Worm (Caenorhabditis elegans) whole organism, young adult: ENCODE measurements around the gene fbxa-64.

Experiments
- F49E8.2 ChIP-seq: sonication (generic microtip); optimal IDR thresholded peaks from 3 replicates; lab custom pipeline; 2017; ENCODE audit warnings: missing genetic modification characterization, mild to moderate bottlenecking, missing compliant biosample characterization, antibody characterized with exemption, moderate library complexity; ENCODE audit not compliant: insufficient read depth
- K11D2.4 ChIP-seq: fragments of 200-800 bp; sonication (Bioruptor generic); IDR thresholded peaks from 2 replicates; pipeline ENCODE4 v1.3.6; 2022; ENCODE audit warnings: missing genetic modification reagents, missing genetic modification characterization, missing compliant biosample characterization
- K12H6.12 ChIP-seq: fragments of 200-800 bp; sonication (Bioruptor generic); optimal IDR thresholded peaks from 2 replicates; lab custom pipeline; 2018; ENCODE audit warnings: mild to moderate bottlenecking, missing genetic modification characterization, missing compliant biosample characterization
- athp-1 ChIP-seq: sonication (generic microtip); optimal IDR thresholded peaks from 2 replicates; lab custom pipeline; 2017; ENCODE audit warnings: mild to moderate bottlenecking, missing genetic modification characterization, missing compliant biosample characterization
- ccch-3 ChIP-seq: fragments of 200-800 bp; sonication (Bioruptor generic); optimal IDR thresholded peaks from 2 replicates; lab custom pipeline; 2018; ENCODE audit warnings: mild to moderate bottlenecking, missing genetic modification characterization, missing compliant biosample characterization
- efl-1 ChIP-seq: fragments of 150-350 bp; optimal IDR thresholded peaks from 2 replicates; lab custom pipeline; 2014; ENCODE audit warnings: missing biosample characterization, missing genetic modification reagents, missing genetic modification characterization
- egl-44 ChIP-seq: fragments of 200-800 bp; sonication (Bioruptor generic); IDR thresholded peaks from 2 replicates; pipeline ENCODE4 v1.3.6; 2022; ENCODE audit warnings: missing genetic modification reagents, missing genetic modification characterization, missing compliant biosample characterization
- nfya-1 ChIP-seq: sonication (generic microtip); optimal IDR thresholded peaks from 2 replicates; lab custom pipeline; 2017; ENCODE audit warnings: antibody characterized with exemption, missing compliant biosample characterization, missing genetic modification characterization, borderline replicate concordance; ENCODE audit not compliant: insufficient read depth
- snpc-4 ChIP-seq, 5 experiments: fragments of 150-350 bp in 1 of 5; sonication (generic microtip) in 4 of 5; optimal IDR thresholded peaks; 2 replicates each; lab custom pipeline; 2014 to 2018; ENCODE audit warnings: missing genetic modification characterization in 5 of 5, missing biosample characterization in 3 of 5, antibody characterized with exemption in 2 of 5, mild to moderate bottlenecking in 2 of 5, missing compliant biosample characterization in 2 of 5, missing genotype in 2 of 5, moderate library complexity in 2 of 5, missing genetic modification reagents in 1 of 5
- unc-62 ChIP-seq: fragments of 150-350 bp; optimal IDR thresholded peaks from 2 replicates; lab custom pipeline; 2014; ENCODE audit warnings: missing biosample characterization, missing genetic modification reagents, missing genetic modification characterization
- ztf-22 ChIP-seq: fragments of 200-800 bp; sonication (Bioruptor generic); optimal IDR thresholded peaks from 2 replicates; lab custom pipeline; 2018; ENCODE audit warnings: mild to moderate bottlenecking, missing genetic modification characterization, moderate library complexity, missing compliant biosample characterization

DNA sequence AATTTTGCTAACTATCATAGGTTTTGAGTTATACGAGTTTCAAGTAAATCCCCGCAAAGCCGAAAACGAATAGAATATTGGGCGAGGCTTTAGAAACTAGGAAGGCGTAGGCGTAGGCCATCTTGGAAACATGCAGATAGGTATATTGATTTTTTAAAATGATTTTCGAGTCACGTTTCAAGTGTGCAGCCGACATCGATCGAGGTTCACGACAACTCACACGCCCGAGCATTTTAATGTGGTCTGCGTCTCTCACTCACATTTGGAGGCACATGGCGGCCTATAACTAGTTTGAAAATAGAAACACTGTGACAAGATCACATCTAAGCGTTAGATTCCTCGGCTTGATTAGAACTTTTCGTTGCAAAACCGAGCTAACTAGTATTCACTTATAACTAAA, 50.6 kb downstream of the fbxa-64 start, which contains the start of gene K08D9.2:
- TF ChIP-seq efl-1 (GFP tag; lab: Kevin White, UChicago), result no peak
- TF ChIP-seq egl-44 (GFP tag; lab: Robert Waterston, UW), result no peak
- TF ChIP-seq K12H6.12, result no peak
- TF ChIP-seq F49E8.2 (tag; lab: Kevin White, UChicago), result no peak
- TF ChIP-seq unc-62 (GFP tag; lab: Kevin White, UChicago), result no peak
- no peak for TF ChIP-seq ztf-22 (GFP tag; lab: Kevin White, UChicago)
- no peak for TF ChIP-seq athp-1 (tag; lab: Kevin White, UChicago)
- no peak for TF ChIP-seq K11D2.4
- no peak for TF ChIP-seq snpc-4 (GFP tag; optimal IDR thresholded peaks at IDR 0.05; lab: Kevin White, UChicago)
- TF ChIP-seq snpc-4 (tag; optimal IDR thresholded peaks at IDR 0.05; lab: Kevin White, UChicago), result no peak
- TF ChIP-seq nfya-1 (tag; lab: Kevin White, UChicago), result no peak
- TF ChIP-seq ccch-3 (GFP tag; lab: Kevin White, UChicago), result no peak
